Fruit fly (Drosophila melanogaster): ENCODE results near the gene GABA-B-R3.

The GABA-B-R3 gene

dm6 chr2L:723799-724531, 25.8 kb upstream of the GABA-B-R3 start:
- TF ChIP-seq EcR (GFP tag; optimal IDR thresholded peaks at IDR 0.05) (peak in 1 of 2 experiments; percentile 11), usp (GFP tag; optimal IDR thresholded peaks at IDR 0.05) (no peak)

DNA sequence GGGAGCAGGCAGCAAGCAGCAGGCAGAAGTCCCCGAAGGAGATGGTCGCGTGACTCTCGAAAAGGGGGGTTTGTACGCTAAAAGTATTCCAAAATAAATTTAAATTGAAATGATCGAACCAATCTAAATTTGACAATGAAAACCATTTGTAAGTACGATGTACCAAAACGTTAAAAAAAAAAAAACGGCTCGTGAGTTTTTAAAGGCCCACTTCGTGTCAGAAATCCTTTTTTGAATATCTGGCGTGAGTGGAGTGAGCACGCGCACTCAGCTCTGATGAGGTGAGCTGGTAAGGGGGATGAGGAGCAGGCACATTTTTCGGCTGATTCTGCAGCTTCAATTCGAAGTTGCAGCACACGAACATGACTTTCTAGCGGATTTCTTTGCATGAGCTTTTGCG, 25.0 kb upstream of the GABA-B-R3 start:
- TF ChIP-seq EcR (GFP tag; optimal IDR thresholded peaks at IDR 0.05) (no peak), Dll (optimal IDR thresholded peaks at IDR 0.05) (no peak), psq (optimal IDR thresholded peaks at IDR 0.05) (no peak), pan (optimal IDR thresholded peaks at IDR 0.05) (no peak), CG8478 (optimal IDR thresholded peaks at IDR 0.05) (no peak), usp (GFP tag; optimal IDR thresholded peaks at IDR 0.05) (no peak)

- TF ChIP-seq Dll (optimal IDR thresholded peaks at IDR 0.05) (no peak), CG8478 (optimal IDR thresholded peaks at IDR 0.05) (no peak), psq (optimal IDR thresholded peaks at IDR 0.05) (no peak), EcR (GFP tag; optimal IDR thresholded peaks at IDR 0.05) (no peak), pan (optimal IDR thresholded peaks at IDR 0.05) (no peak), usp (GFP tag; optimal IDR thresholded peaks at IDR 0.05) (no peak)
These were observed 21.7 kb upstream of the GABA-B-R3 start, which contains the start of gene Hsp60B for dm6 chr2L:728062-728461. Hsp60B (plus strand) TSS chr2L:728362.

- TF ChIP-seq pan (optimal IDR thresholded peaks at IDR 0.05): no peak
- TF ChIP-seq EcR (GFP tag; optimal IDR thresholded peaks at IDR 0.05): no peak
- TF ChIP-seq psq (optimal IDR thresholded peaks at IDR 0.05): no peak
- TF ChIP-seq CG8478 (optimal IDR thresholded peaks at IDR 0.05): no peak
- no peak for TF ChIP-seq usp (GFP tag; optimal IDR thresholded peaks at IDR 0.05)
- TF ChIP-seq Dll (optimal IDR thresholded peaks at IDR 0.05): no peak
These were observed 17.6 kb upstream of the GABA-B-R3 start for dm6 chr2L:732105-732504.

dm6 chr2L:734120-734519, 15.6 kb upstream of the GABA-B-R3 start:
- TF ChIP-seq psq (optimal IDR thresholded peaks at IDR 0.05): no peak
- no peak for TF ChIP-seq pan (optimal IDR thresholded peaks at IDR 0.05)
- TF ChIP-seq EcR (GFP tag; optimal IDR thresholded peaks at IDR 0.05): no peak

- TF ChIP-seq CG8478 (optimal IDR thresholded peaks at IDR 0.05): no peak
- no peak for TF ChIP-seq EcR (GFP tag; optimal IDR thresholded peaks at IDR 0.05)
- TF ChIP-seq psq (optimal IDR thresholded peaks at IDR 0.05): no peak
- TF ChIP-seq Dll (optimal IDR thresholded peaks at IDR 0.05): no peak
- TF ChIP-seq usp (GFP tag; optimal IDR thresholded peaks at IDR 0.05): no peak
- TF ChIP-seq pan (optimal IDR thresholded peaks at IDR 0.05): no peak
These were observed 14.0 kb upstream of the GABA-B-R3 start for dm6 chr2L:735772-736171.

dm6 chr2L:740031-740430, 9.7 kb upstream of the GABA-B-R3 start:
- TF ChIP-seq psq (optimal IDR thresholded peaks at IDR 0.05): no peak
- no peak for TF ChIP-seq EcR (GFP tag; optimal IDR thresholded peaks at IDR 0.05)
- TF ChIP-seq pan (optimal IDR thresholded peaks at IDR 0.05): no peak
- no peak for TF ChIP-seq CG8478 (optimal IDR thresholded peaks at IDR 0.05)
- no peak for TF ChIP-seq Dll (optimal IDR thresholded peaks at IDR 0.05)
- no peak for TF ChIP-seq usp (GFP tag; optimal IDR thresholded peaks at IDR 0.05)

DNA sequence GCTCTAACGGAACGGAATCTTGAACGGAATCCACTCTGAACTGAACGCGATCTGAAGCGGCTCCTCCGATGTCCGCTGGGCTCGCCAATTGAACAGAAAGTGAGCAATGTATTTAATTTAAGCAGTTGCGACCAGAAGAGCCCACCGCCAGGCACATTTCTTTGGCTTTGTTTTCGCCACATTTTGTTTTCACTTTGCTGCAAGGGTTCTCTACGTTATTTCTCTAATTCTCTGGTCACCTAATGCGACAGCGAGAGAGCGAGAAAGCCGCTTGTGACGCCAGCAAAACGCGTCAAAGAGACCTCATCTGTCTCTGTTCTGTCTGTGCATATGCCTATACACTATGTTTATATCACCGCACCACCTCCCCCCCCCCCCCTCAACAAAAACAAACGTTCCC, 5.5 kb upstream of the GABA-B-R3 start, which contains the start of gene Eaat2:
TSS of gene Eaat2 (minus strand) at position 101 of the 400 bp plus-strand sequence.
- TF ChIP-seq usp (GFP tag; optimal IDR thresholded peaks at IDR 0.05): no peak
- no peak for TF ChIP-seq CG8478 (optimal IDR thresholded peaks at IDR 0.05)
- TF ChIP-seq psq (optimal IDR thresholded peaks at IDR 0.05): no peak
- no peak for TF ChIP-seq EcR (GFP tag; optimal IDR thresholded peaks at IDR 0.05)
- TF ChIP-seq pan (optimal IDR thresholded peaks at IDR 0.05): no peak

dm6 chr2L:745785-746184, 4.0 kb upstream of the GABA-B-R3 start:
- TF ChIP-seq Dll (optimal IDR thresholded peaks at IDR 0.05) (no peak), psq (optimal IDR thresholded peaks at IDR 0.05) (no peak), CG8478 (optimal IDR thresholded peaks at IDR 0.05) (no peak), pan (optimal IDR thresholded peaks at IDR 0.05) (no peak), usp (GFP tag; optimal IDR thresholded peaks at IDR 0.05) (no peak), EcR (GFP tag; optimal IDR thresholded peaks at IDR 0.05) (no peak)

- no peak for TF ChIP-seq psq (optimal IDR thresholded peaks at IDR 0.05)
- TF ChIP-seq usp (GFP tag; optimal IDR thresholded peaks at IDR 0.05): no peak
- no peak for TF ChIP-seq Dll (optimal IDR thresholded peaks at IDR 0.05)
- no peak for TF ChIP-seq CG8478 (optimal IDR thresholded peaks at IDR 0.05)
- TF ChIP-seq pan (optimal IDR thresholded peaks at IDR 0.05): no peak
- TF ChIP-seq EcR (GFP tag; optimal IDR thresholded peaks at IDR 0.05): no peak
These were observed 554 bp downstream of the GABA-B-R3 start for dm6 chr2L:750299-750698.

DNA sequence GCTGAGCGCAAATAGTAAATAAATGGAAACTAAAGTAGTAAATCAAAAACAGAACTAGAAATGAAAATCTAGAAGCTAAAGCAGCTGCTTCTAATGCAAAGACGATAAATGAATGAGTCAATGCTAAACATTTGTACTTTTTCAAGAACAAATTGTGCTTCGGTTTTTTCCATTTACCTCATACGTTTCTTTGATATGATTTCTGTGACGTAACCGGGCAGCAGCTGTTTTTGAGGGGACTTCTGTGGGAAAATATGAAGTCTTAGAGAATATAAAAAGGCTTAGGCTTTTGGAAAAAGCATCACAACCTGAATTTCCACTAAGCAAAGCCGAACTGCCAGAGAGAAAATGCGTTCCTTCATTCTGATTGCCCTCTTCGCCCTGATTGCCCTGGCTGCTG, 23.5 kb downstream of the GABA-B-R3 start, which contains the start of gene CG12506:
TSS of gene CG12506 (plus strand) at position 301 of the 400 bp plus-strand sequence.
- TF ChIP-seq psq (optimal IDR thresholded peaks at IDR 0.05): no peak
- no peak for TF ChIP-seq CG8478 (optimal IDR thresholded peaks at IDR 0.05)
- no peak for TF ChIP-seq pan (optimal IDR thresholded peaks at IDR 0.05)
- no peak for TF ChIP-seq EcR (GFP tag; optimal IDR thresholded peaks at IDR 0.05)

dm6 chr2L:776236-776635, 26.5 kb downstream of the GABA-B-R3 start, which contains the start of gene CG13946:
CG13946 (plus strand) TSS chr2L:776536.
- no peak for TF ChIP-seq Dll (optimal IDR thresholded peaks at IDR 0.05)
- no peak for TF ChIP-seq psq (optimal IDR thresholded peaks at IDR 0.05)
- TF ChIP-seq EcR (GFP tag; optimal IDR thresholded peaks at IDR 0.05): no peak
- no peak for TF ChIP-seq CG8478 (optimal IDR thresholded peaks at IDR 0.05)
- no peak for TF ChIP-seq pan (optimal IDR thresholded peaks at IDR 0.05)
- TF ChIP-seq usp (GFP tag; optimal IDR thresholded peaks at IDR 0.05): no peak

- no peak for TF ChIP-seq EcR (GFP tag; optimal IDR thresholded peaks at IDR 0.05)
- no peak for TF ChIP-seq CG8478 (optimal IDR thresholded peaks at IDR 0.05)
- TF ChIP-seq psq (optimal IDR thresholded peaks at IDR 0.05): no peak
- no peak for TF ChIP-seq pan (optimal IDR thresholded peaks at IDR 0.05)
- no peak for TF ChIP-seq Dll (optimal IDR thresholded peaks at IDR 0.05)
- TF ChIP-seq usp (GFP tag; optimal IDR thresholded peaks at IDR 0.05): no peak
These were observed 29.4 kb downstream of the GABA-B-R3 start, which contains the start of gene CG13947 for dm6 chr2L:779123-779584. CG13947 (plus strand) TSS chr2L:779173.
